Fruit fly (Drosophila melanogaster) whole organism, embryonic: ENCODE data around the gene CG5697.
A peak's percentile ranks its signal among the peaks of the same experiment; 100 is the strongest.

Source experiments
- Abd-B ChIP-seq: fragments of 200-800 bp; sonication (Bioruptor generic); optimal IDR thresholded peaks from 2 replicates; lab custom pipeline; 2018; ENCODE audit warnings: missing biosample characterization, mild to moderate bottlenecking, missing genetic modification characterization, moderate library complexity
- Bdp1 ChIP-seq: fragments of 200-800 bp; sonication (Bioruptor generic); optimal IDR thresholded peaks from 3 replicates; lab custom pipeline; 2016; ENCODE audit warnings: missing biosample characterization, missing genetic modification characterization
- CG10366 ChIP-seq: fragments of 200-800 bp; sonication (Bioruptor generic); IDR thresholded peaks from 2 replicates; pipeline ENCODE4 v1.3.6; 2022; ENCODE audit warnings: missing biosample characterization, missing genetic modification characterization
- CG11456 ChIP-seq: fragments of 200-800 bp; sonication (Bioruptor generic); IDR thresholded peaks from 3 replicates; pipeline ENCODE4 v1.3.6; 2022; ENCODE audit warnings: missing biosample characterization, missing genetic modification characterization
- CG11560 ChIP-seq: fragments of 200-800 bp; sonication (Bioruptor generic); IDR thresholded peaks from 3 replicates; pipeline ENCODE4 v1.3.6; 2022; ENCODE audit warnings: missing biosample characterization, missing genetic modification characterization
- CG12942 ChIP-seq: fragments of 200-800 bp; sonication (Bioruptor generic); optimal IDR thresholded peaks from 3 replicates; lab custom pipeline; 2016; ENCODE audit warnings: missing biosample characterization, missing genetic modification characterization
- CG14710 ChIP-seq: fragments of 200-800 bp; sonication (Bioruptor generic); optimal IDR thresholded peaks from 3 replicates; lab custom pipeline; 2019; ENCODE audit warnings: missing biosample characterization, mild to moderate bottlenecking, missing genetic modification characterization, moderate library complexity
- CG15011 ChIP-seq: fragments of 200-800 bp; sonication (Bioruptor generic); optimal IDR thresholded peaks from 3 replicates; lab custom pipeline; 2018; ENCODE audit warnings: missing biosample characterization, mild to moderate bottlenecking, missing genetic modification characterization
- CG17328 ChIP-seq: fragments of 200-800 bp; sonication (Bioruptor generic); IDR thresholded peaks from 2 replicates; pipeline ENCODE4 v1.3.6; 2022; ENCODE audit warnings: missing biosample characterization, missing genetic modification characterization
- CG18262 ChIP-seq: fragments of 200-800 bp; optimal IDR thresholded peaks from 3 replicates; lab custom pipeline; 2019; ENCODE audit warnings: missing biosample characterization, mild to moderate bottlenecking, missing genetic modification characterization, moderate library complexity
- CG18619 ChIP-seq: fragments of 200-800 bp; sonication (Bioruptor generic); optimal IDR thresholded peaks from 3 replicates; lab custom pipeline; 2017; ENCODE audit warnings: missing biosample characterization, mild to moderate bottlenecking, missing genetic modification characterization
- CG18764 ChIP-seq: fragments of 200-800 bp; sonication (Bioruptor generic); optimal IDR thresholded peaks from 3 replicates; lab custom pipeline; 2016; ENCODE audit warnings: missing biosample characterization, missing genetic modification characterization
- CG2678 ChIP-seq: fragments of 200-800 bp; sonication (Bioruptor generic); optimal IDR thresholded peaks from 3 replicates; lab custom pipeline; 2019; ENCODE audit warnings: missing biosample characterization, mild to moderate bottlenecking, missing genetic modification characterization, moderate library complexity
- CG34376 ChIP-seq: fragments of 200-800 bp; sonication (Bioruptor generic); optimal IDR thresholded peaks from 2 replicates; lab custom pipeline; 2018; ENCODE audit warnings: missing biosample characterization, mild to moderate bottlenecking, missing genetic modification characterization
- CG4360 ChIP-seq: fragments of 200-800 bp; sonication (Bioruptor generic); IDR thresholded peaks from 2 replicates; pipeline ENCODE4 v1.3.6; 2022; ENCODE audit warnings: missing biosample characterization, missing genetic modification characterization
- CG4707 ChIP-seq: fragments of 200-800 bp; sonication (Bioruptor generic); optimal IDR thresholded peaks from 2 replicates; lab custom pipeline; 2018; ENCODE audit warnings: missing biosample characterization, mild to moderate bottlenecking, missing genetic modification characterization, moderate library complexity
- CG5953 ChIP-seq: fragments of 200-800 bp; sonication (Bioruptor generic); IDR thresholded peaks from 2 replicates; pipeline ENCODE4 v1.3.6; 2022; ENCODE audit warnings: missing biosample characterization, missing genetic modification characterization
- CG6175 ChIP-seq: fragments of 200-800 bp; sonication (Bioruptor generic); IDR thresholded peaks from 3 replicates; pipeline ENCODE4 v1.3.6; 2022; ENCODE audit warnings: missing biosample characterization, missing genetic modification characterization
- CG6765 ChIP-seq: fragments of 200-800 bp; sonication (Bioruptor generic); optimal IDR thresholded peaks from 3 replicates; lab custom pipeline; 2017; ENCODE audit warnings: missing biosample characterization, mild to moderate bottlenecking, missing genetic modification characterization
- CG8281 ChIP-seq: fragments of 200-800 bp; sonication (Bioruptor generic); optimal IDR thresholded peaks from 2 replicates; lab custom pipeline; 2018; ENCODE audit warnings: missing biosample characterization, mild to moderate bottlenecking, missing genetic modification characterization, moderate library complexity
- Elba2 ChIP-seq: fragments of 200-800 bp; sonication (Bioruptor generic); optimal IDR thresholded peaks from 3 replicates; lab custom pipeline; 2016; ENCODE audit warnings: missing biosample characterization, missing genetic modification characterization
- Hr78 ChIP-seq, 2 experiments: fragments of 200-800 bp in 1 of 2; fragments of >200 bp in 1 of 2; sonication (Bioruptor generic) in 1 of 2; optimal IDR thresholded peaks; 2 replicates each; lab custom pipeline; 2017 to 2019; ENCODE audit warnings: missing biosample characterization in 2 of 2, missing genetic modification characterization in 2 of 2, mild to moderate bottlenecking in 1 of 2, moderate library complexity in 1 of 2
- Lpt ChIP-seq: fragments of >200 bp; optimal IDR thresholded peaks from 2 replicates; lab custom pipeline; 2018; ENCODE audit warnings: missing biosample characterization, missing genetic modification characterization
- MTF-1 ChIP-seq: fragments of 200-800 bp; sonication (Bioruptor generic); optimal IDR thresholded peaks from 2 replicates; lab custom pipeline; 2018; ENCODE audit warnings: missing biosample characterization, mild to moderate bottlenecking, missing genetic modification characterization, borderline replicate concordance
- Max ChIP-seq: fragments of 200-800 bp; sonication (Bioruptor generic); optimal IDR thresholded peaks from 2 replicates; lab custom pipeline; 2016; ENCODE audit warnings: missing biosample characterization, mild to moderate bottlenecking, missing genetic modification characterization
- Myb ChIP-seq: fragments of 200-800 bp; sonication (Bioruptor generic); optimal IDR thresholded peaks from 2 replicates; lab custom pipeline; 2016; ENCODE audit warnings: missing biosample characterization, missing genetic modification characterization
- NK7.1 ChIP-seq: fragments of 200-800 bp; sonication (Bioruptor generic); optimal IDR thresholded peaks from 3 replicates; lab custom pipeline; 2016; ENCODE audit warnings: missing biosample characterization, missing genetic modification characterization
- Sin3A ChIP-seq: fragments of >200 bp; optimal IDR thresholded peaks from 2 replicates; lab custom pipeline; 2018
- Sox100B ChIP-seq: fragments of 200-800 bp; sonication (Bioruptor generic); optimal IDR thresholded peaks from 3 replicates; lab custom pipeline; 2018; ENCODE audit warnings: missing biosample characterization, mild to moderate bottlenecking, missing genetic modification characterization
- Spps ChIP-seq: fragments of 200-800 bp; sonication (Bioruptor generic); optimal IDR thresholded peaks from 2 replicates; lab custom pipeline; 2018; ENCODE audit warnings: missing biosample characterization, mild to moderate bottlenecking, missing genetic modification characterization
- TFAM ChIP-seq: fragments of 200-800 bp; sonication (Bioruptor generic); optimal IDR thresholded peaks from 2 replicates; lab custom pipeline; 2017; ENCODE audit warnings: missing biosample characterization, missing genetic modification characterization, inconsistent platforms
- aop ChIP-seq: fragments of 200-800 bp; sonication (Bioruptor generic); IDR thresholded peaks from 2 replicates; pipeline ENCODE4 v1.3.6; 2022; ENCODE audit warnings: missing biosample characterization, missing genetic modification characterization
- bsh ChIP-seq, 2 experiments: fragments of 200-800 bp; sonication (Bioruptor generic); optimal IDR thresholded peaks; 2 replicates each; lab custom pipeline; 2017 to 2018; ENCODE audit warnings: mild to moderate bottlenecking in 2 of 2, missing biosample characterization in 2 of 2, missing genetic modification characterization in 2 of 2, moderate library complexity in 1 of 2
- cad ChIP-seq: fragments of >200 bp; optimal IDR thresholded peaks from 2 replicates; lab custom pipeline; 2017; ENCODE audit warnings: missing biosample characterization, missing genetic modification characterization
- cas ChIP-seq: fragments of 200-800 bp; sonication (Bioruptor generic); IDR thresholded peaks from 2 replicates; pipeline ENCODE4 v1.3.6; 2022; ENCODE audit warnings: missing biosample characterization, missing genetic modification characterization
- cato ChIP-seq: fragments of 200-800 bp; sonication (Bioruptor generic); optimal IDR thresholded peaks from 2 replicates; lab custom pipeline; 2016; ENCODE audit warnings: missing biosample characterization, missing genetic modification characterization, borderline replicate concordance
- en ChIP-seq: fragments of 200-800 bp; sonication (Bioruptor generic); optimal IDR thresholded peaks from 2 replicates; lab custom pipeline; 2016; ENCODE audit warnings: missing biosample characterization, missing genetic modification characterization
- fd96Cb ChIP-seq: fragments of 200-800 bp; sonication (Bioruptor generic); optimal IDR thresholded peaks from 2 replicates; lab custom pipeline; 2018; ENCODE audit warnings: missing biosample characterization, mild to moderate bottlenecking, missing genetic modification characterization, moderate library complexity
- grn ChIP-seq: fragments of 200-800 bp; sonication (Bioruptor generic); optimal IDR thresholded peaks from 3 replicates; lab custom pipeline; 2017; ENCODE audit warnings: missing biosample characterization, missing genetic modification characterization
- hth ChIP-seq: fragments of >200 bp; optimal IDR thresholded peaks from 2 replicates; lab custom pipeline; 2017; ENCODE audit warnings: inconsistent platforms
- lilli ChIP-seq: fragments of 200-800 bp; sonication (Bioruptor generic); optimal IDR thresholded peaks from 3 replicates; lab custom pipeline; 2016; ENCODE audit warnings: missing biosample characterization, missing genetic modification characterization
- odd ChIP-seq: fragments of 200-800 bp; sonication (Bioruptor generic); optimal IDR thresholded peaks from 2 replicates; lab custom pipeline; 2017; ENCODE audit warnings: missing biosample characterization, mild to moderate bottlenecking, missing genetic modification characterization
- org-1 ChIP-seq: fragments of 200-800 bp; sonication (Bioruptor generic); optimal IDR thresholded peaks from 2 replicates; lab custom pipeline; 2017; ENCODE audit warnings: missing biosample characterization, missing genetic modification characterization
- pb ChIP-seq: fragments of 200-800 bp; sonication (Bioruptor generic); optimal IDR thresholded peaks from 3 replicates; lab custom pipeline; 2016; ENCODE audit warnings: missing biosample characterization, missing genetic modification characterization
- psq ChIP-seq: fragments of 200-800 bp; sonication (Bioruptor generic); optimal IDR thresholded peaks from 2 replicates; lab custom pipeline; 2017; ENCODE audit warnings: missing biosample characterization, missing genetic modification characterization
- shn ChIP-seq: fragments of 200-800 bp; sonication (Bioruptor generic); optimal IDR thresholded peaks from 3 replicates; lab custom pipeline; 2016; ENCODE audit warnings: missing biosample characterization, missing genetic modification characterization
- sob ChIP-seq: fragments of 200-800 bp; sonication (Bioruptor generic); IDR thresholded peaks from 2 replicates; pipeline ENCODE4 v1.3.6; 2022; ENCODE audit warnings: missing biosample characterization, missing genetic modification characterization
- ssp ChIP-seq: fragments of 200-800 bp; sonication (Bioruptor generic); IDR thresholded peaks from 2 replicates; pipeline ENCODE4 v1.3.6; 2022; ENCODE audit warnings: missing biosample characterization, missing genetic modification characterization
- unpg ChIP-seq: fragments of 200-800 bp; sonication (Bioruptor generic); optimal IDR thresholded peaks from 3 replicates; lab custom pipeline; 2018; ENCODE audit warnings: missing biosample characterization, mild to moderate bottlenecking, missing genetic modification characterization, moderate library complexity
- wor ChIP-seq: fragments of 200-800 bp; sonication (Bioruptor generic); IDR thresholded peaks from 2 replicates; pipeline ENCODE4 v1.3.6; 2022; ENCODE audit warnings: missing biosample characterization, missing genetic modification characterization
- zfh1 ChIP-seq: fragments of 200-800 bp; sonication (Bioruptor generic); IDR thresholded peaks from 3 replicates; pipeline ENCODE4 v1.3.6; 2022; ENCODE audit warnings: missing biosample characterization, missing genetic modification characterization

Gene CG5697

DNA sequence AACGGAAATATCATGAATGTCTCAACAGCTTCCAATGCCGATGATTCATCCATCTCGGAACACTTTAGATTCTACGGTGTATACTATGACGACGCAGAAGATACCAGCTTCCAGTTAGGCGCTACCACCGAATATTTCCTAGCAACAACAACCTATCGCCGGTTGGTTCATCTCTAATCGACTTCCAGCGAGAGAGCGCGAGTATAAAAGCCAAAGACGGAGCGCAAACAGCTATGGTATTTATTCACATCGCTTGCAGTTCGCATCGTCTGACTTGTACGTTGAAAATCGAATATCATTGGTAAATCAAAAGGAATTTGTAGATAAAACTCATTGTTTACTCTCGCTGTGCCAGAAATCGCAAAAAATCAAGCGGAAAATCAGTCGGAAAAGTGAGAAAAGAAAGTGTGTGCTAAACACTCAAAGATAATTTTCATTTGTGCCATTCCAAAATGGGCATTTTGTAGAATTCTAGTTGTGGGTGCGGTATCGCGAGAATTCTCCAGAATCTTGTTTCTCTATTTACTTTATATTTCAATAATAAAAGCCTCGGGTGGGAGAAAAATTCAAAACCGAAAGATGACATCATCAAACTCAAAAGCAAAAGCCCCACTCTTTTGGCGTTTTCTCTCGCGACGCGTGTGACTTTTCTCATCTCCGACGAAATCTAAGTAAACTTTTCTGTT lies 49.4 kb downstream of the CG5697 start, which contains the start of gene AnxB9 (continued):
- TF ChIP-seq CG18764 (GFP tag; lab: Kevin White, UChicago) (no peak), shn (peak; percentile 19), sob (GFP tag; lab: Robert Waterston, UW) (peak; percentile 62), CG2678 (tag; lab: Kevin White, UChicago) (peak; percentile 37), NK7.1 (GFP tag; lab: Kevin White, UChicago) (peak; percentile 10), Lpt (GFP tag; lab: Kevin White, UChicago) (no peak), hth (lab: Kevin White, UChicago) (no peak), CG5953 (no peak), wor (GFP tag; lab: Robert Waterston, UW) (no peak), Myb (no peak), aop (GFP tag; lab: Robert Waterston, UW) (no peak), cad (GFP tag; lab: Kevin White, UChicago) (no peak), CG12942 (GFP tag; lab: Kevin White, UChicago) (no peak), en (GFP tag; lab: Kevin White, UChicago) (no peak), CG18619 (GFP tag; lab: Kevin White, UChicago) (peak; percentile 6), CG4360 (peak; percentile 82), cas (GFP tag; lab: Robert Waterston, UW) (no peak), CG8281 (tag; lab: Kevin White, UChicago) (no peak), CG14710 (tag; lab: Kevin White, UChicago) (no peak), Hr78 (GFP tag; optimal IDR thresholded peaks at IDR 0.05; lab: Kevin White, UChicago) (no peak), bsh (GFP tag; optimal IDR thresholded peaks at IDR 0.05; lab: Kevin White, UChicago) (peak in 1 of 2 experiments; percentile 20), psq (GFP tag; lab: Kevin White, UChicago) (no peak), fd96Cb (tag; lab: Kevin White, UChicago) (no peak), CG10366 (GFP tag; lab: Robert Waterston, UW) (no peak), CG4707 (GFP tag; lab: Kevin White, UChicago) (peak; percentile 30), CG34376 (GFP tag; lab: Kevin White, UChicago) (peak; percentile 89), Sin3A (lab: Kevin White, UChicago) (no peak), grn (peak; percentile 31), cato (no peak), ssp (no peak), Elba2 (no peak), unpg (GFP tag; lab: Kevin White, UChicago) (peak; percentile 28), Bdp1 (no peak), CG11560 (tag; lab: Robert Waterston, UW) (no peak), Max (GFP tag; lab: Kevin White, UChicago) (peak; percentile 18), CG6765 (peak; percentile 65), CG17328 (GFP tag; lab: Robert Waterston, UW) (peak; percentile 29; the same call in 1 of the 2 replicates), Sox100B (GFP tag; lab: Kevin White, UChicago) (no peak), lilli (peak; percentile 47), MTF-1 (GFP tag; lab: Kevin White, UChicago) (peak; percentile 71), CG18262 (tag; lab: Kevin White, UChicago) (no peak), odd (peak; percentile 57), CG15011 (GFP tag; lab: Kevin White, UChicago) (no peak), Spps (tag; lab: Kevin White, UChicago) (no peak), org-1 (GFP tag; lab: Kevin White, UChicago) (no peak), zfh1 (GFP tag; lab: Robert Waterston, UW) (peak; percentile 47; the same call in 2 of the 3 replicates), TFAM (GFP tag; lab: Kevin White, UChicago) (no peak), pb (GFP tag; lab: Kevin White, UChicago) (peak; percentile 28), CG6175 (GFP tag; lab: Robert Waterston, UW) (no peak), CG11456 (GFP tag; lab: Robert Waterston, UW) (peak; percentile 33; the same call in 1 of the 3 replicates), Abd-B (GFP tag; lab: Kevin White, UChicago) (no peak)
